Fruit fly (Drosophila melanogaster) whole organism, embryonic: Measurements from ENCODE around the gene CG12974.

ENCODE experiments used
- ATbp ChIP-seq: fragments of 200-800 bp; sonication (Bioruptor generic); optimal IDR thresholded peaks from 2 replicates; lab custom pipeline; 2017; ENCODE audit warnings: missing biosample characterization, mild to moderate bottlenecking, missing genetic modification characterization, missing genetic modification reagents
- BEAF-32 ChIP-seq: fragments of 200-800 bp; sonication (Bioruptor generic); optimal IDR thresholded peaks from 3 replicates; lab custom pipeline; 2017; ENCODE audit warnings: missing biosample characterization, missing genetic modification characterization, mild to moderate bottlenecking, moderate library complexity, missing genetic modification reagents
- C15 ChIP-seq: fragments of 200-800 bp; sonication (Bioruptor generic); IDR thresholded peaks from 3 replicates; pipeline ENCODE4 v1.3.6; 2022; ENCODE audit warnings: missing biosample characterization, missing genetic modification characterization
- CG10147 ChIP-seq: fragments of 200-800 bp; sonication (Bioruptor generic); optimal IDR thresholded peaks from 2 replicates; lab custom pipeline; 2019; ENCODE audit warnings: missing biosample characterization, mild to moderate bottlenecking, missing genetic modification characterization, moderate library complexity
- CG11456 ChIP-seq: fragments of 200-800 bp; sonication (Bioruptor generic); IDR thresholded peaks from 3 replicates; pipeline ENCODE4 v1.3.6; 2022; ENCODE audit warnings: missing biosample characterization, missing genetic modification characterization
- CG11560 ChIP-seq: fragments of 200-800 bp; sonication (Bioruptor generic); IDR thresholded peaks from 3 replicates; pipeline ENCODE4 v1.3.6; 2022; ENCODE audit warnings: missing biosample characterization, missing genetic modification characterization
- CG11695 ChIP-seq: fragments of 200-800 bp; sonication (Bioruptor generic); IDR thresholded peaks from 3 replicates; pipeline ENCODE4 v1.3.6; 2022; ENCODE audit warnings: missing biosample characterization, missing genetic modification characterization
- CG1233 ChIP-seq: fragments of 200-800 bp; sonication (Bioruptor generic); optimal IDR thresholded peaks from 4 replicates; lab custom pipeline; 2018; ENCODE audit warnings: missing biosample characterization, mild to moderate bottlenecking, missing genetic modification characterization
- CG14860 ChIP-seq: fragments of 200-800 bp; sonication (Bioruptor generic); IDR thresholded peaks from 3 replicates; pipeline ENCODE4 v1.3.6; 2022; ENCODE audit warnings: missing biosample characterization, missing genetic modification characterization; ENCODE audit not compliant: partially characterized antibody
- CG17568 ChIP-seq: fragments of 200-800 bp; sonication (Bioruptor generic); optimal IDR thresholded peaks from 2 replicates; lab custom pipeline; 2018; ENCODE audit warnings: missing biosample characterization, mild to moderate bottlenecking, missing genetic modification characterization, moderate library complexity
- CG18476 ChIP-seq: fragments of 200-800 bp; sonication (Bioruptor generic); optimal IDR thresholded peaks from 2 replicates; lab custom pipeline; 2016; ENCODE audit warnings: missing biosample characterization, mild to moderate bottlenecking, missing genetic modification characterization
- CG18599 ChIP-seq: fragments of 200-800 bp; sonication (Bioruptor generic); optimal IDR thresholded peaks from 3 replicates; lab custom pipeline; 2017; ENCODE audit warnings: missing biosample characterization, missing genetic modification characterization, mild to moderate bottlenecking, moderate library complexity, missing genetic modification reagents
- CG18619 ChIP-seq: fragments of 200-800 bp; sonication (Bioruptor generic); optimal IDR thresholded peaks from 3 replicates; lab custom pipeline; 2017; ENCODE audit warnings: missing biosample characterization, mild to moderate bottlenecking, missing genetic modification characterization
- CG2875 ChIP-seq: fragments of 200-800 bp; sonication (Bioruptor generic); optimal IDR thresholded peaks from 2 replicates; lab custom pipeline; 2017; ENCODE audit warnings: missing biosample characterization, mild to moderate bottlenecking, missing genetic modification characterization, missing genetic modification reagents
- CG3281 ChIP-seq: fragments of 200-800 bp; sonication (Bioruptor generic); optimal IDR thresholded peaks from 3 replicates; lab custom pipeline; 2017; ENCODE audit warnings: missing biosample characterization, mild to moderate bottlenecking, missing genetic modification characterization
- CG33213 ChIP-seq: fragments of 200-800 bp; sonication (Bioruptor generic); optimal IDR thresholded peaks from 3 replicates; lab custom pipeline; 2016; ENCODE audit warnings: missing biosample characterization, missing genetic modification characterization
- CG3838 ChIP-seq: fragments of 200-800 bp; sonication (Bioruptor generic); optimal IDR thresholded peaks from 3 replicates; lab custom pipeline; 2016; ENCODE audit warnings: missing biosample characterization, missing genetic modification characterization
- CG3995 ChIP-seq: fragments of 200-800 bp; sonication (Bioruptor generic); optimal IDR thresholded peaks from 3 replicates; lab custom pipeline; 2016; ENCODE audit warnings: missing biosample characterization, missing genetic modification characterization
- CG5180 ChIP-seq: fragments of 200-800 bp; sonication (Bioruptor generic); optimal IDR thresholded peaks from 3 replicates; lab custom pipeline; 2017; ENCODE audit warnings: missing biosample characterization, missing genetic modification characterization, mild to moderate bottlenecking, moderate library complexity, missing genetic modification reagents
- CG6272 ChIP-seq: fragments of 200-800 bp; sonication (Bioruptor generic); IDR thresholded peaks from 2 replicates; pipeline ENCODE4 v1.3.6; 2022; ENCODE audit warnings: missing biosample characterization, missing genetic modification characterization
- CG7963 ChIP-seq: fragments of 200-800 bp; sonication (Bioruptor generic); IDR thresholded peaks from 3 replicates; pipeline ENCODE4 v1.3.6; 2022; ENCODE audit warnings: missing biosample characterization, missing genetic modification characterization; ENCODE audit not compliant: partially characterized antibody
- CG8089 ChIP-seq: fragments of 200-800 bp; sonication (Bioruptor generic); optimal IDR thresholded peaks from 3 replicates; lab custom pipeline; 2016; ENCODE audit warnings: missing biosample characterization, missing genetic modification characterization
- CG8290 ChIP-seq, 3 experiments: fragments of 200-800 bp; sonication (Bioruptor generic); optimal IDR thresholded peaks; 2 replicates each; lab custom pipeline; 2016 to 2019; ENCODE audit warnings: missing biosample characterization in 3 of 3, missing genetic modification characterization in 3 of 3, mild to moderate bottlenecking in 2 of 3, moderate library complexity in 1 of 3
- CG8478 ChIP-seq: fragments of >200 bp; optimal IDR thresholded peaks from 2 replicates; lab custom pipeline; 2018
- Hey ChIP-seq: fragments of 200-800 bp; sonication (Bioruptor generic); optimal IDR thresholded peaks from 3 replicates; lab custom pipeline; 2018; ENCODE audit warnings: missing biosample characterization, mild to moderate bottlenecking, missing genetic modification characterization
- Hr78 ChIP-seq, 2 experiments: fragments of 200-800 bp in 1 of 2; fragments of >200 bp in 1 of 2; sonication (Bioruptor generic) in 1 of 2; optimal IDR thresholded peaks; 2 replicates each; lab custom pipeline; 2017 to 2019; ENCODE audit warnings: missing biosample characterization in 2 of 2, missing genetic modification characterization in 2 of 2, mild to moderate bottlenecking in 1 of 2, moderate library complexity in 1 of 2
- Ravus ChIP-seq: fragments of 200-800 bp; sonication (Bioruptor generic); IDR thresholded peaks from 2 replicates; pipeline ENCODE4 v1.3.6; 2022; ENCODE audit warnings: missing biosample characterization, missing genetic modification characterization
- Side ChIP-seq: fragments of 200-800 bp; sonication (Bioruptor generic); optimal IDR thresholded peaks from 2 replicates; lab custom pipeline; 2016; ENCODE audit warnings: missing biosample characterization, missing genetic modification characterization
- Tbp ChIP-seq: fragments of >200 bp; optimal IDR thresholded peaks from 2 replicates; lab custom pipeline; 2018; ENCODE audit warnings: missing biosample characterization, missing genetic modification characterization
- Trl ChIP-seq, 3 experiments: fragments of >200 bp in 2 of 3; fragments of 200-800 bp in 1 of 3; sonication (Bioruptor generic) in 1 of 3; optimal IDR thresholded peaks; 2 replicates in 1 of 3; 3 replicates in 2 of 3; lab custom pipeline; 2016 to 2017; ENCODE audit warnings: missing biosample characterization in 1 of 3, missing genetic modification characterization in 1 of 3
- ase ChIP-seq: fragments of 200-800 bp; sonication (Bioruptor generic); IDR thresholded peaks from 3 replicates; pipeline ENCODE4 v1.3.6; 2022; ENCODE audit warnings: missing biosample characterization, missing genetic modification characterization
- chif ChIP-seq, 2 experiments: fragments of 200-800 bp; sonication (Bioruptor generic); optimal IDR thresholded peaks; 3 replicates each; lab custom pipeline; 2016; ENCODE audit warnings: missing biosample characterization in 2 of 2, missing genetic modification characterization in 2 of 2
- chn ChIP-seq: fragments of 200-800 bp; sonication (Bioruptor generic); optimal IDR thresholded peaks from 2 replicates; lab custom pipeline; 2016; ENCODE audit warnings: missing biosample characterization, missing genetic modification characterization
- crp ChIP-seq, 2 experiments: fragments of 200-800 bp; sonication (Bioruptor generic); optimal IDR thresholded peaks; 2 replicates in 1 of 2; 3 replicates in 1 of 2; lab custom pipeline; 2017; ENCODE audit warnings: missing biosample characterization in 2 of 2, missing genetic modification characterization in 2 of 2, mild to moderate bottlenecking in 1 of 2, moderate library complexity in 1 of 2
- dimm ChIP-seq: fragments of 200-800 bp; sonication (Bioruptor generic); IDR thresholded peaks from 2 replicates; pipeline ENCODE4 v1.3.6; 2022; ENCODE audit warnings: missing biosample characterization, missing genetic modification characterization
- ewg ChIP-seq: fragments of 200-800 bp; sonication (Bioruptor generic); optimal IDR thresholded peaks from 3 replicates; lab custom pipeline; 2017; ENCODE audit warnings: mild to moderate bottlenecking, missing biosample characterization, missing genetic modification reagents, missing genetic modification characterization
- fd102C ChIP-seq: fragments of 200-800 bp; sonication (Bioruptor generic); optimal IDR thresholded peaks from 2 replicates; lab custom pipeline; 2018; ENCODE audit warnings: missing biosample characterization, mild to moderate bottlenecking, missing genetic modification characterization, moderate library complexity
- fd64A ChIP-seq: fragments of 200-800 bp; sonication (Bioruptor generic); optimal IDR thresholded peaks from 3 replicates; lab custom pipeline; 2018; ENCODE audit warnings: missing biosample characterization, mild to moderate bottlenecking, missing genetic modification characterization
- mld ChIP-seq: fragments of 200-800 bp; sonication (Bioruptor generic); IDR thresholded peaks from 3 replicates; pipeline ENCODE4 v1.3.6; 2022; ENCODE audit warnings: missing biosample characterization, missing genetic modification characterization; ENCODE audit not compliant: partially characterized antibody
- nerfin-2 ChIP-seq: fragments of 200-800 bp; sonication (Bioruptor generic); IDR thresholded peaks from 2 replicates; pipeline ENCODE4 v1.3.6; 2022; ENCODE audit warnings: missing biosample characterization, missing genetic modification characterization; ENCODE audit not compliant: partially characterized antibody
- onecut ChIP-seq: fragments of 200-800 bp; sonication (Bioruptor generic); IDR thresholded peaks from 2 replicates; pipeline ENCODE4 v1.3.6; 2022; ENCODE audit warnings: missing biosample characterization, missing genetic modification characterization
- ro ChIP-seq: fragments of 200-800 bp; sonication (Bioruptor generic); IDR thresholded peaks from 2 replicates; pipeline ENCODE4 v1.3.6; 2022; ENCODE audit warnings: missing biosample characterization, missing genetic modification characterization
- sd ChIP-seq: fragments of 200-800 bp; sonication (Bioruptor generic); optimal IDR thresholded peaks from 3 replicates; lab custom pipeline; 2018; ENCODE audit warnings: missing biosample characterization, mild to moderate bottlenecking, missing genetic modification characterization, moderate library complexity
- sna ChIP-seq: fragments of 200-800 bp; sonication (Bioruptor generic); IDR thresholded peaks from 2 replicates; pipeline ENCODE4 v1.3.6; 2022; ENCODE audit warnings: missing biosample characterization, missing genetic modification characterization; ENCODE audit not compliant: partially characterized antibody
- tna ChIP-seq: fragments of 200-800 bp; sonication (Bioruptor generic); IDR thresholded peaks from 2 replicates; pipeline ENCODE4 v1.3.6; 2022; ENCODE audit warnings: missing biosample characterization, missing genetic modification characterization; ENCODE audit not compliant: partially characterized antibody
- tx ChIP-seq: fragments of 200-800 bp; sonication (Bioruptor generic); optimal IDR thresholded peaks from 2 replicates; lab custom pipeline; 2016; ENCODE audit warnings: missing biosample characterization, missing genetic modification characterization
- vfl ChIP-seq: fragments of 200-800 bp; sonication (Bioruptor generic); optimal IDR thresholded peaks from 2 replicates; lab custom pipeline; 2016; ENCODE audit warnings: missing biosample characterization, missing genetic modification characterization

The CG12974 gene

DNA sequence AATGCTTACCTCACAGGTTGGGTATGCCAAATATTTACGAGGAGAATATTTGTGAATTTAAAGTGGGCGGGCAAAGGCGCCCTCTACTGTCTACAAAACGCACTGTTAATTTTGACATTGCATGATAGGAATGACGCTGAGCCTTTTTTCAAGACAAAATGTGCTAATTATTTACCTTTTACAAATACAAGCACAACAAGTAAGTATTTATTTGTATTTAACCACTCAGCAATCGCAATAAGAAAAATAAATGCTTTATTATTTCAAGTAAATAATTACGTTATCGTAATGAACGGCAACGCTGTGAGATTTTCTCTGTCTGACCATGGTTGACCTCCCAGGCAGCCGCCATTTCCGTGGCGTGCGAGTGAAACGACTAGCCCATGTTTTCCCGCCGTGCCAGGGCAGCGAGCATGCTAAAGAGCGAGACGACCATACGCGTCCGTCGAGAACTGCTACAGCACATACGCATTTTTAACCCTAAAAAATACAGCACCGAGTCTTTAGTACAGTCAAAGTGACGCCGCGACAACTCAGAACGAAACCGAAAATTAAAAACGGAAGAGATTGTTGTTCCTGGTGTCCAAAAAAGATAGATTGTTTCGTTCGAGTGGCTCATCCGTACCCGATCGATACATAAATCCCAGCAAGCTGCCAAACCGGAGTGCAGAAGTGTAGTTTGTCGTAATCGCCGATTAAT is at the start of gene CG12974, which contains the start of gene pzg (continued):
- TF ChIP-seq CG2875 (peak; percentile 49), CG8089 (GFP tag; lab: Kevin White, UChicago) (peak; percentile 80), dimm (GFP tag; lab: Robert Waterston, UW) (peak; percentile 44; the same call in 1 of the 2 replicates), ase (GFP tag; lab: Robert Waterston, UW) (peak; percentile 81), CG8478 (peak; percentile 94), CG8290 (GFP tag; optimal IDR thresholded peaks at IDR 0.05; lab: Kevin White, UChicago) (peak; percentile 34), CG8290 (tag; optimal IDR thresholded peaks at IDR 0.05; lab: Kevin White, UChicago) (peak; percentile 51 to 76), CG5180 (GFP tag; lab: Kevin White, UChicago) (no peak), CG18619 (peak; percentile 82), CG6272 (GFP tag; lab: Robert Waterston, UW) (peak; percentile 90), tx (peak; percentile 69), Trl (optimal IDR thresholded peaks at IDR 0.05; lab: Kevin White, UChicago) (no peak), Trl (GFP tag; optimal IDR thresholded peaks at IDR 0.05; lab: Kevin White, UChicago) (peak; percentile 78), Hr78 (GFP tag; optimal IDR thresholded peaks at IDR 0.05; lab: Kevin White, UChicago) (peak in 1 of 2 experiments; percentile 39), ewg (GFP tag; lab: Kevin White, UChicago) (peak; percentile 86), CG11560 (tag; lab: Robert Waterston, UW) (peak; percentile 65; the same call in 2 of the 3 replicates), C15 (GFP tag; lab: Robert Waterston, UW) (no peak), Side (GFP tag; lab: Kevin White, UChicago) (peak; percentile 48), CG11695 (GFP tag; lab: Robert Waterston, UW) (peak; percentile 34; the same call in 1 of the 3 replicates), CG3281 (GFP tag; lab: Kevin White, UChicago) (peak; percentile 74), fd64A (GFP tag; lab: Kevin White, UChicago) (peak; percentile 22), sna (GFP tag; lab: Robert Waterston, UW) (peak; percentile 72), CG10147 (GFP tag; lab: Kevin White, UChicago) (peak; percentile 81), CG1233 (GFP tag; lab: Kevin White, UChicago) (peak; percentile 74), CG7963 (peak; percentile 85), CG18599 (GFP tag; lab: Kevin White, UChicago) (peak; percentile 69), vfl (GFP tag; lab: Kevin White, UChicago) (peak; percentile 49), ro (GFP tag; lab: Robert Waterston, UW) (peak; percentile 64; the same call in 1 of the 2 replicates), Hey (peak; percentile 70), fd102C (GFP tag; lab: Kevin White, UChicago) (no peak), sd (peak; percentile 98), CG18476 (GFP tag; lab: Kevin White, UChicago) (peak; percentile 59), tna (GFP tag; lab: Robert Waterston, UW) (no peak; the same call in 1 of the 2 replicates), BEAF-32 (GFP tag; lab: Kevin White, UChicago) (peak; percentile 69), onecut (peak; percentile 83), chn (GFP tag; lab: Kevin White, UChicago) (peak; percentile 86), crp (GFP tag; optimal IDR thresholded peaks at IDR 0.05; lab: Kevin White, UChicago) (peak in 1 of 2 experiments; percentile 64), ATbp (GFP tag; lab: Kevin White, UChicago) (peak; percentile 55), CG11456 (GFP tag; lab: Robert Waterston, UW) (peak; percentile 83), CG14860 (peak; percentile 73), nerfin-2 (GFP tag; lab: Robert Waterston, UW) (peak; percentile 71), Tbp (GFP tag; lab: Kevin White, UChicago) (no peak), CG3838 (GFP tag; lab: Kevin White, UChicago) (peak; percentile 50), chif (GFP tag; optimal IDR thresholded peaks at IDR 0.05; lab: Kevin White, UChicago) (peak; percentile 71 to 84), CG3995 (GFP tag; lab: Kevin White, UChicago) (peak; percentile 61), Ravus (GFP tag; lab: Robert Waterston, UW) (peak; percentile 10; the same call in 1 of the 2 replicates), CG17568 (no peak), mld (peak; percentile 62; the same call in 1 of the 3 replicates), CG33213 (GFP tag; lab: Kevin White, UChicago) (peak; percentile 66)
